Worm (Caenorhabditis elegans): ENCODE data around the gene T22B3.3.

ce11 chrIV:11703685-11704296 is at the start of gene T22B3.3, which contains the start of gene alg-3:
- TF ChIP-seq elt-2 (tag; optimal IDR thresholded peaks at IDR 0.05) (no peak), ZK546.5 (tag; optimal IDR thresholded peaks at IDR 0.05) (no peak), nhr-76 (tag; optimal IDR thresholded peaks at IDR 0.05) (no peak), sea-2 (GFP tag; optimal IDR thresholded peaks at IDR 0.05) (no peak), snpc-4 (tag; optimal IDR thresholded peaks at IDR 0.05) (no peak), pqm-1 (tag; optimal IDR thresholded peaks at IDR 0.05) (no peak), unc-62 (GFP tag; optimal IDR thresholded peaks at IDR 0.05) (no peak), egl-5 (tag; optimal IDR thresholded peaks at IDR 0.05) (no peak), tbx-2 (tag; optimal IDR thresholded peaks at IDR 0.05) (no peak), daf-12 (tag; optimal IDR thresholded peaks at IDR 0.05) (no peak), nhr-11 (tag; optimal IDR thresholded peaks at IDR 0.05) (no peak), ceh-82 (tag; optimal IDR thresholded peaks at IDR 0.05) (no peak), skn-1 (tag; optimal IDR thresholded peaks at IDR 0.05) (no peak)

Data from whole organism, L3 larva.